Fruit fly (Drosophila melanogaster): Measurements from ENCODE around the gene Ge-1.

- no peak for TF ChIP-seq CTCF (optimal IDR thresholded peaks at IDR 0.05)
- no peak for TF ChIP-seq CG8478 (optimal IDR thresholded peaks at IDR 0.05)
Observed at dm6 chr2L:11130151-11131008, 29.7 kb upstream of the Ge-1 start, which contains the start of the genes RfC38 and CG4751.
